Fruit fly (Drosophila melanogaster) whole organism, embryonic: ENCODE measurements around the gene Hr4.
A peak's percentile ranks its signal among the peaks of the same experiment; 100 is the strongest.

Experiments used
- CG10543 ChIP-seq: fragments of 200-800 bp; sonication (Bioruptor generic); optimal IDR thresholded peaks from 3 replicates; lab custom pipeline; 2017; ENCODE audit warnings: missing biosample characterization, mild to moderate bottlenecking, missing genetic modification characterization, moderate library complexity
- CG13424 ChIP-seq: fragments of 200-800 bp; sonication (Bioruptor generic); optimal IDR thresholded peaks from 2 replicates; lab custom pipeline; 2019; ENCODE audit warnings: missing biosample characterization, mild to moderate bottlenecking, missing genetic modification characterization, moderate library complexity
- CG14860 ChIP-seq: fragments of 200-800 bp; sonication (Bioruptor generic); IDR thresholded peaks from 3 replicates; pipeline ENCODE4 v1.3.6; 2022; ENCODE audit warnings: missing biosample characterization, missing genetic modification characterization; ENCODE audit not compliant: partially characterized antibody
- CG15479 ChIP-seq: fragments of 200-800 bp; sonication (Bioruptor generic); optimal IDR thresholded peaks from 3 replicates; lab custom pipeline; 2019; ENCODE audit warnings: missing biosample characterization, mild to moderate bottlenecking, missing genetic modification characterization, moderate library complexity
- CG17385 ChIP-seq: fragments of 200-800 bp; sonication (Bioruptor generic); optimal IDR thresholded peaks from 3 replicates; lab custom pipeline; 2018; ENCODE audit warnings: missing biosample characterization, mild to moderate bottlenecking, missing genetic modification characterization
- CG1792 ChIP-seq: fragments of 200-800 bp; sonication (Bioruptor generic); optimal IDR thresholded peaks from 2 replicates; lab custom pipeline; 2016; ENCODE audit warnings: missing biosample characterization, missing genetic modification characterization
- CG18011 ChIP-seq: fragments of 200-800 bp; sonication (Bioruptor generic); optimal IDR thresholded peaks from 2 replicates; lab custom pipeline; 2017; ENCODE audit warnings: missing biosample characterization, missing genetic modification characterization, mild to moderate bottlenecking, moderate library complexity, missing genotype
- CG18476 ChIP-seq: fragments of 200-800 bp; sonication (Bioruptor generic); optimal IDR thresholded peaks from 2 replicates; lab custom pipeline; 2016; ENCODE audit warnings: missing biosample characterization, mild to moderate bottlenecking, missing genetic modification characterization
- CG33213 ChIP-seq: fragments of 200-800 bp; sonication (Bioruptor generic); optimal IDR thresholded peaks from 3 replicates; lab custom pipeline; 2016; ENCODE audit warnings: missing biosample characterization, missing genetic modification characterization
- CG34376 ChIP-seq: fragments of 200-800 bp; sonication (Bioruptor generic); optimal IDR thresholded peaks from 2 replicates; lab custom pipeline; 2018; ENCODE audit warnings: missing biosample characterization, mild to moderate bottlenecking, missing genetic modification characterization
- CG34422 ChIP-seq: fragments of 200-800 bp; sonication (Bioruptor generic); IDR thresholded peaks from 3 replicates; pipeline ENCODE4 v1.3.6; 2022; ENCODE audit warnings: missing biosample characterization, missing genetic modification characterization
- CG4328 ChIP-seq: fragments of 200-800 bp; sonication (Bioruptor generic); optimal IDR thresholded peaks from 3 replicates; lab custom pipeline; 2017; ENCODE audit warnings: missing biosample characterization, missing genetic modification reagents, missing genetic modification characterization
- CG5180 ChIP-seq: fragments of 200-800 bp; sonication (Bioruptor generic); optimal IDR thresholded peaks from 3 replicates; lab custom pipeline; 2017; ENCODE audit warnings: missing biosample characterization, missing genetic modification characterization, mild to moderate bottlenecking, moderate library complexity, missing genetic modification reagents
- CG7357 ChIP-seq: fragments of 200-800 bp; sonication (Bioruptor generic); IDR thresholded peaks from 3 replicates; pipeline ENCODE4 v1.3.6; 2022; ENCODE audit warnings: missing biosample characterization, missing genetic modification characterization
- CG9609 ChIP-seq: fragments of 200-800 bp; sonication (Bioruptor generic); optimal IDR thresholded peaks from 3 replicates; lab custom pipeline; 2016; ENCODE audit warnings: missing biosample characterization, missing genetic modification characterization
- D ChIP-seq, 2 experiments: fragments of 200-800 bp in 1 of 2; fragments of >200 bp in 1 of 2; sonication (Bioruptor generic) in 1 of 2; optimal IDR thresholded peaks; 2 replicates in 1 of 2; 3 replicates in 1 of 2; lab custom pipeline; 2017; ENCODE audit warnings: mild to moderate bottlenecking in 1 of 2, missing biosample characterization in 1 of 2, missing genetic modification characterization in 1 of 2, missing genetic modification reagents in 1 of 2
- D19B ChIP-seq: fragments of 200-800 bp; sonication (Bioruptor generic); optimal IDR thresholded peaks from 2 replicates; lab custom pipeline; 2017; ENCODE audit warnings: missing biosample characterization, mild to moderate bottlenecking, missing genetic modification characterization
- Dek ChIP-seq: fragments of 200-800 bp; sonication (Bioruptor generic); optimal IDR thresholded peaks from 3 replicates; lab custom pipeline; 2019; ENCODE audit warnings: missing biosample characterization, mild to moderate bottlenecking, missing genetic modification characterization, moderate library complexity
- Dip3 ChIP-seq: fragments of 200-800 bp; sonication (Bioruptor generic); optimal IDR thresholded peaks from 3 replicates; lab custom pipeline; 2016; ENCODE audit warnings: missing biosample characterization, missing genetic modification characterization
- E2f2 ChIP-seq: fragments of 200-800 bp; sonication (Bioruptor generic); IDR thresholded peaks from 2 replicates; pipeline ENCODE4 v1.3.6; 2022; ENCODE audit warnings: missing biosample characterization, missing genetic modification characterization
- ERR ChIP-seq: fragments of 200-800 bp; sonication (Bioruptor generic); optimal IDR thresholded peaks from 2 replicates; lab custom pipeline; 2016; ENCODE audit warnings: missing biosample characterization, missing genetic modification characterization
- Fer1 ChIP-seq: fragments of 200-800 bp; sonication (Bioruptor generic); optimal IDR thresholded peaks from 2 replicates; lab custom pipeline; 2017; ENCODE audit warnings: missing biosample characterization, mild to moderate bottlenecking, missing genetic modification characterization
- Hey ChIP-seq: fragments of 200-800 bp; sonication (Bioruptor generic); optimal IDR thresholded peaks from 3 replicates; lab custom pipeline; 2018; ENCODE audit warnings: missing biosample characterization, mild to moderate bottlenecking, missing genetic modification characterization
- HmgZ ChIP-seq: fragments of 200-800 bp; sonication (Bioruptor generic); optimal IDR thresholded peaks from 2 replicates; lab custom pipeline; 2018; ENCODE audit warnings: missing biosample characterization, mild to moderate bottlenecking, missing genetic modification characterization
- Jarid2 ChIP-seq: fragments of 200-800 bp; sonication (Bioruptor generic); optimal IDR thresholded peaks from 3 replicates; lab custom pipeline; 2017; ENCODE audit warnings: mild to moderate bottlenecking, missing biosample characterization, missing genetic modification reagents, missing genetic modification characterization
- MBD-R2 ChIP-seq: fragments of 200-800 bp; sonication (Bioruptor generic); IDR thresholded peaks from 2 replicates; pipeline ENCODE4 v1.3.6; 2022; ENCODE audit warnings: missing biosample characterization, missing genetic modification characterization
- NK7.1 ChIP-seq: fragments of 200-800 bp; sonication (Bioruptor generic); optimal IDR thresholded peaks from 3 replicates; lab custom pipeline; 2016; ENCODE audit warnings: missing biosample characterization, missing genetic modification characterization
- Rfx ChIP-seq: fragments of 200-800 bp; sonication (Bioruptor generic); IDR thresholded peaks from 2 replicates; pipeline ENCODE4 v1.3.6; 2022; ENCODE audit warnings: missing biosample characterization, missing genetic modification characterization
- Tbp ChIP-seq: fragments of >200 bp; optimal IDR thresholded peaks from 2 replicates; lab custom pipeline; 2018; ENCODE audit warnings: missing biosample characterization, missing genetic modification characterization
- Xrp1 ChIP-seq: fragments of 200-800 bp; sonication (Bioruptor generic); IDR thresholded peaks from 2 replicates; pipeline ENCODE4 v1.3.6; 2022; ENCODE audit warnings: missing biosample characterization, missing genetic modification characterization
- aop ChIP-seq: fragments of 200-800 bp; sonication (Bioruptor generic); IDR thresholded peaks from 2 replicates; pipeline ENCODE4 v1.3.6; 2022; ENCODE audit warnings: missing biosample characterization, missing genetic modification characterization
- ash1 ChIP-seq: fragments of 200-800 bp; sonication (Bioruptor generic); optimal IDR thresholded peaks from 2 replicates; lab custom pipeline; 2018; ENCODE audit warnings: missing biosample characterization, mild to moderate bottlenecking, missing genetic modification characterization
- caup ChIP-seq: fragments of 200-800 bp; sonication (Bioruptor generic); optimal IDR thresholded peaks from 3 replicates; lab custom pipeline; 2017; ENCODE audit warnings: missing biosample characterization, mild to moderate bottlenecking, missing genetic modification characterization, moderate library complexity; ENCODE audit not compliant: severe bottlenecking
- chinmo ChIP-seq: fragments of 200-800 bp; sonication (Bioruptor generic); IDR thresholded peaks from 4 replicates; pipeline ENCODE4 v1.3.6; 2022; ENCODE audit warnings: missing biosample characterization, missing genetic modification characterization; ENCODE audit not compliant: partially characterized antibody
- croc ChIP-seq: fragments of 200-800 bp; sonication (Bioruptor generic); conservative IDR thresholded peaks from 3 replicates; pipeline ENCODE4 v1.3.6; 2022; ENCODE audit warnings: missing biosample characterization, missing genetic modification characterization
- crol ChIP-seq: fragments of 200-800 bp; sonication (Bioruptor generic); IDR thresholded peaks from 2 replicates; pipeline ENCODE4 v1.3.6; 2022; ENCODE audit warnings: missing biosample characterization, missing genetic modification characterization
- da ChIP-seq: fragments of 200-800 bp; sonication (Bioruptor generic); optimal IDR thresholded peaks from 2 replicates; lab custom pipeline; 2016; ENCODE audit warnings: missing biosample characterization, missing genetic modification characterization
- danr ChIP-seq: fragments of 200-800 bp; sonication (Bioruptor generic); IDR thresholded peaks from 2 replicates; pipeline ENCODE4 v1.3.6; 2022; ENCODE audit warnings: missing biosample characterization, missing genetic modification characterization
- emc ChIP-seq: fragments of 200-800 bp; sonication (Bioruptor generic); optimal IDR thresholded peaks from 2 replicates; lab custom pipeline; 2016; ENCODE audit warnings: missing biosample characterization, missing genetic modification characterization
- gcm2 ChIP-seq: fragments of 200-800 bp; sonication (Bioruptor generic); optimal IDR thresholded peaks from 2 replicates; lab custom pipeline; 2016; ENCODE audit warnings: missing biosample characterization, missing genetic modification characterization
- her ChIP-seq: fragments of 200-800 bp; sonication (Bioruptor generic); optimal IDR thresholded peaks from 2 replicates; lab custom pipeline; 2016; ENCODE audit warnings: missing biosample characterization, missing genetic modification characterization
- inv ChIP-seq: fragments of 200-800 bp; sonication (Bioruptor generic); IDR thresholded peaks from 2 replicates; pipeline ENCODE4 v1.3.6; 2022; ENCODE audit warnings: missing biosample characterization, missing genetic modification characterization; ENCODE audit not compliant: partially characterized antibody
- jing ChIP-seq: fragments of 200-800 bp; sonication (Bioruptor generic); optimal IDR thresholded peaks from 2 replicates; lab custom pipeline; 2018; ENCODE audit warnings: missing biosample characterization, mild to moderate bottlenecking, missing genetic modification characterization
- ken ChIP-seq: fragments of 200-800 bp; sonication (Bioruptor generic); IDR thresholded peaks from 3 replicates; pipeline ENCODE4 v1.3.6; 2022; ENCODE audit warnings: missing biosample characterization, missing genetic modification characterization
- mam ChIP-seq: fragments of 200-800 bp; sonication (Bioruptor generic); optimal IDR thresholded peaks from 3 replicates; lab custom pipeline; 2016; ENCODE audit warnings: missing biosample characterization, missing genetic modification characterization
- mirr ChIP-seq: fragments of 200-800 bp; sonication (Bioruptor generic); optimal IDR thresholded peaks from 3 replicates; lab custom pipeline; 2018; ENCODE audit warnings: missing biosample characterization, mild to moderate bottlenecking, missing genetic modification characterization
- tll ChIP-seq, 2 experiments: fragments of 200-800 bp in 1 of 2; fragments of >200 bp in 1 of 2; sonication (Bioruptor generic) in 1 of 2; optimal IDR thresholded peaks; 2 replicates each; lab custom pipeline; 2017 to 2019; ENCODE audit warnings: missing biosample characterization in 2 of 2, missing genetic modification characterization in 2 of 2, mild to moderate bottlenecking in 1 of 2, moderate library complexity in 1 of 2
- trh ChIP-seq: fragments of 200-800 bp; sonication (Bioruptor generic); optimal IDR thresholded peaks from 2 replicates; lab custom pipeline; 2016; ENCODE audit warnings: missing biosample characterization, missing genetic modification characterization
- wor ChIP-seq: fragments of 200-800 bp; sonication (Bioruptor generic); IDR thresholded peaks from 2 replicates; pipeline ENCODE4 v1.3.6; 2022; ENCODE audit warnings: missing biosample characterization, missing genetic modification characterization
- zfh1 ChIP-seq: fragments of 200-800 bp; sonication (Bioruptor generic); IDR thresholded peaks from 3 replicates; pipeline ENCODE4 v1.3.6; 2022; ENCODE audit warnings: missing biosample characterization, missing genetic modification characterization

Gene Hr4

dm6 chrX:2012837-2013236 lies 71.1 kb downstream of the Hr4 start (continued):
- TF ChIP-seq tll (GFP tag; optimal IDR thresholded peaks at IDR 0.05; lab: Kevin White, UChicago) (no peak), D19B (peak; percentile 20), mam (GFP tag; lab: Kevin White, UChicago) (no peak), Xrp1 (no peak), CG15479 (GFP tag; lab: Kevin White, UChicago) (peak; percentile 26), inv (no peak), crol (GFP tag; lab: Robert Waterston, UW) (peak; percentile 40; the same call in 1 of the 2 replicates), CG13424 (tag; lab: Kevin White, UChicago) (no peak), CG33213 (GFP tag; lab: Kevin White, UChicago) (no peak), zfh1 (GFP tag; lab: Robert Waterston, UW) (0 out of 3 replicates have a peak, but pooled peaks have one; percentile 3), ash1 (GFP tag; lab: Kevin White, UChicago) (no peak), croc (GFP tag; lab: Robert Waterston, UW) (no peak), ERR (peak; percentile 17), HmgZ (tag; lab: Kevin White, UChicago) (peak; percentile 43), CG18011 (GFP tag; lab: Kevin White, UChicago) (no peak), Tbp (no peak), Dip3 (peak; percentile 33), Dek (tag; lab: Kevin White, UChicago) (peak; percentile 6), emc (no peak), D (optimal IDR thresholded peaks at IDR 0.05; lab: Kevin White, UChicago) (no peak), D (GFP tag; optimal IDR thresholded peaks at IDR 0.05; lab: Kevin White, UChicago) (no peak), gcm2 (GFP tag; lab: Kevin White, UChicago) (no peak), CG9609 (GFP tag; lab: Kevin White, UChicago) (no peak), CG17385 (GFP tag; lab: Kevin White, UChicago) (no peak), her (GFP tag; lab: Kevin White, UChicago) (peak; percentile 24), CG5180 (no peak), Jarid2 (no peak), trh (GFP tag; lab: Kevin White, UChicago) (no peak), CG10543 (peak; percentile 46), aop (no peak), CG1792 (GFP tag; lab: Kevin White, UChicago) (peak; percentile 27), chinmo (0 out of 4 replicates have a peak, but pooled peaks have one; percentile 19), da (GFP tag; lab: Kevin White, UChicago) (no peak), CG34376 (GFP tag; lab: Kevin White, UChicago) (peak; percentile 25), danr (GFP tag; lab: Robert Waterston, UW) (no peak), jing (GFP tag; lab: Kevin White, UChicago) (no peak), caup (peak; percentile 47), Hey (tag; lab: Kevin White, UChicago) (no peak), E2f2 (GFP tag; lab: Robert Waterston, UW) (0 out of 2 replicates have a peak, but pooled peaks have one; percentile 11), Fer1 (peak; percentile 63), mirr (GFP tag; lab: Kevin White, UChicago) (peak; percentile 59), CG18476 (GFP tag; lab: Kevin White, UChicago) (no peak), CG7357 (GFP tag; lab: Robert Waterston, UW) (no peak), NK7.1 (GFP tag; lab: Kevin White, UChicago) (peak; percentile 11), wor (GFP tag; lab: Robert Waterston, UW) (no peak), CG4328 (no peak), CG34422 (GFP tag; lab: Robert Waterston, UW) (no peak), CG14860 (no peak), MBD-R2 (GFP tag; lab: Robert Waterston, UW) (peak; percentile 25; the same call in 1 of the 2 replicates), ken (GFP tag; lab: Robert Waterston, UW) (no peak), Rfx (GFP tag; lab: Robert Waterston, UW) (peak; percentile 38; the same call in 1 of the 2 replicates)
